Worm (Caenorhabditis elegans): ENCODE measurements around the gene ace-3.

ace-3 gene

DNA sequence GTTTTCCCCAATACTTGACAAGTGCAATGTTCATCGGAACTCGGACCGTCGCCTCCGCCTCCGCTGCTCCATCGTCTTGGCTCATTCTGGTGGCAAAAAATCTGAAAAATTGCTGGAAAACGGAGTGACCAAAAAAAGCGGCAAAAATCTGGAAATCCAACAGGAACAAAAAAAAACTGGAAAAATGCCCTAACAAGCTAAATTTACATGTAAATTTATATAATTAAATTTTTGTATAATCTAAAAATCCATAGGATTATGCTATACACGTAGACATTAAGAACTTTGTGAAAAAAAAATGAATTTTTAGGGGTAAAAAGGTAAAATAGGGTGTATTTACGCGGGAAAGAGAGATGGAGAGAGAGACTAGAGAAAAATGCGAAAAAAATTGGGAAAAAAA lies 20.7 kb downstream of the ace-3 start, which contains the start of gene Y48B6A.13:
TSS of gene Y48B6A.13 (minus strand) at position 101 of the 400 bp plus-strand sequence.
- TF ChIP-seq zfh-2 (GFP tag; conservative IDR thresholded peaks at IDR 0.05) (0 out of 2 replicates have a peak, but pooled peaks have one; percentile 26), Y53G8AR.9 (GFP tag; conservative IDR thresholded peaks at IDR 0.05) (0 out of 2 replicates have a peak, but pooled peaks have one; percentile 27), F39B2.1 (GFP tag; IDR thresholded peaks at IDR 0.05) (no peak), F10E7.11 (tag; optimal IDR thresholded peaks at IDR 0.05) (no peak), snpc-1.1 (tag; optimal IDR thresholded peaks at IDR 0.05; ENCODE audit: insufficient read depth) (no peak), zim-3 (tag; optimal IDR thresholded peaks at IDR 0.05) (no peak)

DNA sequence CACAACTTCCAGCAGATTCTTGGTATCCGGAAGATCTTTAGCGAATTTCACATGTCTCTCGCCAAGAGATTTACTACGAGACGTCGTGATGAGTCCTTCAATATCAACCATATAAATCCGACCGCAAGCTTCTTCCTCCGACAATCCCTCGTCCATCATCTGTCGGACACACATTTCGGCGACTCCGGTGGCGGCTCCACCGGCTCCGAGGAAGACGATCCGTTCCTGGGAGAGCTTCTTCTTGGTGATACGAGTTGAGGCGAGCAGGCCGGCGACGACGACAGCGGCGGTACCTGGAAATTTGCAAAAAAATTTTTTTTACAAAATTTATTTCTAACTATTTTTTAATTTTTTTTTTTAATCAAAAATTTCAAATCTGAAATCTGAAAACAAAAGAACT lies 24.6 kb downstream of the ace-3 start:
- TF ChIP-seq zfh-2 (GFP tag; conservative IDR thresholded peaks at IDR 0.05), result peak; percentile 75
- no peak for TF ChIP-seq ztf-26 (tag; optimal IDR thresholded peaks at IDR 0.05)
- no peak for TF ChIP-seq F52B5.7 (tag; optimal IDR thresholded peaks at IDR 0.05)
- TF ChIP-seq C06A6.2 (GFP tag; conservative IDR thresholded peaks at IDR 0.05), result no peak
- TF ChIP-seq ztf-25 (GFP tag; IDR thresholded peaks at IDR 0.05), result no peak
- no peak for TF ChIP-seq B0019.2 (GFP tag; conservative IDR thresholded peaks at IDR 0.05)

DNA sequence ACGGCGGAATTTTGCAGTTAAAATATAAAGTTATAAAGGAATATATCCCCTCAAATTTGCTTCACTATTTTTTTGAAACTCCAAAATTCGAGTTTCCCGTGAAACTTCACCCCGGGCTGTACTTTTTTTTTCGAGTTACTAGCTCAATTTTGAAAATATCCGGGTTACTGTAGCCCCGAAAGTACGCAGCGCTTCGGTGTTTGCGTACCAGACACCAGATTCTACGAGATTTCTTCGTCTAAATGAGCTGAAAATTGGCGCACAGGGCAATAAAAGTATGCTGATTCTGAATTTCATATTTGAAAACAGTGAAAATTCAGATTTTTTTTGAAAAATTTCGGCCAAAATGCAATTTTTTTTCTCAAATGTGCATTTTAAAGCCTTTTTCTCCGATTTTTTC lies 25.5 kb downstream of the ace-3 start:
- TF ChIP-seq snpc-4 (GFP tag; optimal IDR thresholded peaks at IDR 0.05) (no peak), snpc-4 (tag; optimal IDR thresholded peaks at IDR 0.05) (no peak), lsl-1 (GFP tag; optimal IDR thresholded peaks at IDR 0.05) (no peak), atf-7 (tag; optimal IDR thresholded peaks at IDR 0.05) (no peak), B0261.1 (tag; optimal IDR thresholded peaks at IDR 0.05) (no peak), unc-62 (GFP tag; optimal IDR thresholded peaks at IDR 0.05) (no peak), mes-4 (tag; optimal IDR thresholded peaks at IDR 0.05) (no peak), ceh-58 (GFP tag; IDR thresholded peaks at IDR 0.05) (no peak), hrde-1 (tag; optimal IDR thresholded peaks at IDR 0.05; ENCODE audit: borderline replicate concordance) (no peak), ama-1 (optimal IDR thresholded peaks at IDR 0.05) (no peak), ama-1 (GFP tag; optimal IDR thresholded peaks at IDR 0.05) (no peak), rpc-1 (optimal IDR thresholded peaks at IDR 0.05) (no peak), rpc-1 (tag; optimal IDR thresholded peaks at IDR 0.05) (no peak)

DNA sequence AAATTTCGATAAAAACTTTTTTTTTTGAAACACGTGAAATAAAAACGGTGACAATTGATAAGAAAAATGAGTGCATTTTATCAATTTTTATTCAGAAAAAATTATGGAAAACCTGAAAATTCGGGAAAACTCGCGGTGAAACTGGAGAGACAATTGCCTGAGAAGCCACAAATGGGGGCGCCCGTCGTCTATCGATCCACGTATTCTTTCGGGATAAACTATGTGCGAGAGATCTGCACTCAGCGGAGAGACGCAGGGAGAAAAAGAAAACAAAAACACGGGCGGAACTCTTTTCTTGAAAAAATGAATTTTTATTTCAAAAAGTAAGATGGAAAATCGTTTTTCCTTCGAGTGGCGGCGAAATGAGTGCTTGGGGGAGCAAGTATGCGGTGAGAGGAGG lies 28.4 kb downstream of the ace-3 start, which contains the start of gene men-1:
TSS of gene men-1 (minus strand) at position 242 of the 400 bp plus-strand sequence.
- TF ChIP-seq B0261.1 (tag; optimal IDR thresholded peaks at IDR 0.05) (no peak), let-526 (GFP tag; IDR thresholded peaks at IDR 0.05) (no peak), cebp-2 (GFP tag; IDR thresholded peaks at IDR 0.05) (no peak), xnd-1 (tag; optimal IDR thresholded peaks at IDR 0.05) (no peak), B0019.2 (GFP tag; conservative IDR thresholded peaks at IDR 0.05) (no peak), F57A8.1 (GFP tag; optimal IDR thresholded peaks at IDR 0.05) (no peak), hmg-1.2 (GFP tag; IDR thresholded peaks at IDR 0.05) (peak; percentile 72; the same call in 1 of the 2 replicates), chd-7 (tag; optimal IDR thresholded peaks at IDR 0.05) (no peak)

DNA sequence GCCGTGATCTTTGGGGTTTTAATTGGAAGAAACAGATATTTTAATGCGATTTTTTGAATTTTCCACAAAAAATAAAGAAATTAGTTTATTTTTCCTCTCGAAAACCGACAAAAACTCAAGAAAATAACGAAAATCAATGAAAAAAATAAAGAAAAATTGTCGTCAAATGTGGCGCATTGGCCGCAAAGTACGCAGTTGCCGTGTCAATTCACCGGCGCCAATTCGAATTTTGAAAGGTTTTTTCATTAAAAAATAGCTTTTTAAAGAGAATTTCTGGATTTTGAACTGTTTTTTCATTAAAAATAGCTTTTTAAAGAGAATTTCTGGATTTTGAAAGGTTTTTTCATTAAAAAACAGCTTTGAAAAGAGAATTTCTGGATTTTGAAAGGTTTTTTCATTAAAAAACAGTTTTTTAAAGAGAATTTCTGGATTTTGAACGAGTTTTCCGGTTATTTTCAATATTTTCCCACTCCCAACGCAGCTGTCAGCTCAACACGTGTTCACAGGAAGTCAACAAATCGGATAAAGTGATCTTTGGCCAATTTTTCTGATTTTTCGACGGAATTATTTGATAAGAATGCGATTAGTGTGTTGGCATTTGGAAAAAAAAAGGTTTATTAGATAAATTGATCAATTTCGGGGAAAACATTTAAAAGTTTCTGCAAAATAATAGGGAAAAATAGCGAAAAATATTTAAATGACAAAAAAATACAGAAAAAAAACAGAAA lies 29.1 kb downstream of the ace-3 start:
- TF ChIP-seq tbp1 (GFP tag; optimal IDR thresholded peaks at IDR 0.05) (no peak), fkh-3 (tag; optimal IDR thresholded peaks at IDR 0.05) (no peak), madf-8 (GFP tag; conservative IDR thresholded peaks at IDR 0.05) (peak; percentile 35), efl-1 (GFP tag; optimal IDR thresholded peaks at IDR 0.05) (peak; percentile 75), lin-40 (tag; optimal IDR thresholded peaks at IDR 0.05) (no peak), lin-35 (GFP tag; optimal IDR thresholded peaks at IDR 0.05) (peak in 1 of 3 experiments; percentile 15), snpc-1.1 (tag; optimal IDR thresholded peaks at IDR 0.05; ENCODE audit: insufficient read depth) (peak; percentile 27), lin-54 (GFP tag; optimal IDR thresholded peaks at IDR 0.05) (peak; percentile 90), lsl-1 (GFP tag; optimal IDR thresholded peaks at IDR 0.05) (peak; percentile 59), madf-6 (GFP tag; IDR thresholded peaks at IDR 0.05) (peak; percentile 75), F33H1.4 (GFP tag; IDR thresholded peaks at IDR 0.05) (peak; percentile 57; the same call in 1 of the 2 replicates), xnd-1 (tag; optimal IDR thresholded peaks at IDR 0.05) (peak; percentile 41), dpl-1 (GFP tag; optimal IDR thresholded peaks at IDR 0.05) (peak; percentile 23)

Measured in whole organism, young adult.